Worm (Caenorhabditis elegans) whole organism, mixed stage, embryonic: Measurements from ENCODE around the gene best-18.

Source experiments
- M03D4.4 ChIP-seq: sonication (generic microtip); optimal IDR thresholded peaks from 2 replicates; lab custom pipeline; 2017; ENCODE audit warnings: mild to moderate bottlenecking, missing genetic modification characterization, missing compliant biosample characterization
- bed-3 ChIP-seq: fragments of 200-800 bp; sonication (Bioruptor generic); optimal IDR thresholded peaks from 3 replicates; lab custom pipeline; 2018; ENCODE audit warnings: mild to moderate bottlenecking, missing genetic modification characterization, moderate library complexity, missing compliant biosample characterization
- blmp-1 ChIP-seq: fragments of 150-350 bp; optimal IDR thresholded peaks from 2 replicates; lab custom pipeline; 2014; ENCODE audit warnings: missing biosample characterization, missing genetic modification characterization
- ceh-43 ChIP-seq: fragments of 200-800 bp; sonication (Bioruptor generic); optimal IDR thresholded peaks from 2 replicates; lab custom pipeline; 2018; ENCODE audit warnings: mild to moderate bottlenecking, missing genetic modification characterization, moderate library complexity, missing compliant biosample characterization
- ceh-83 ChIP-seq: fragments of 200-800 bp; sonication (Bioruptor generic); optimal IDR thresholded peaks from 2 replicates; lab custom pipeline; 2018; ENCODE audit warnings: mild to moderate bottlenecking, missing genetic modification characterization, missing compliant biosample characterization
- ces-1 ChIP-seq: fragments of 150-350 bp; optimal IDR thresholded peaks from 2 replicates; lab custom pipeline; 2014; ENCODE audit warnings: missing biosample characterization, missing genetic modification reagents, missing genetic modification characterization
- cnd-1 ChIP-seq: fragments of 200-800 bp; sonication (Bioruptor generic); optimal IDR thresholded peaks from 2 replicates; lab custom pipeline; 2018; ENCODE audit warnings: mild to moderate bottlenecking, missing genetic modification characterization, missing compliant biosample characterization
- drap-1 ChIP-seq: fragments of 200-800 bp; sonication (Bioruptor generic); optimal IDR thresholded peaks from 3 replicates; lab custom pipeline; 2018; ENCODE audit warnings: mild to moderate bottlenecking, missing genetic modification characterization, missing compliant biosample characterization
- elt-1 ChIP-seq: sonication (generic microtip); optimal IDR thresholded peaks from 2 replicates; lab custom pipeline; 2017; ENCODE audit warnings: missing genetic modification characterization, mild to moderate bottlenecking, missing compliant biosample characterization, antibody characterized with exemption, moderate library complexity, borderline replicate concordance; ENCODE audit not compliant: insufficient read depth
- elt-3 ChIP-seq: fragments of 150-350 bp; optimal IDR thresholded peaks from 2 replicates; lab custom pipeline; 2014; ENCODE audit warnings: missing biosample characterization, missing genetic modification characterization
- flh-1 ChIP-seq: fragments of 200-800 bp; sonication (Bioruptor generic); optimal IDR thresholded peaks from 2 replicates; lab custom pipeline; 2018; ENCODE audit warnings: mild to moderate bottlenecking, missing genetic modification characterization, moderate library complexity, missing compliant biosample characterization
- ham-2 ChIP-seq: fragments of 200-800 bp; sonication (Bioruptor generic); optimal IDR thresholded peaks from 2 replicates; lab custom pipeline; 2018; ENCODE audit warnings: mild to moderate bottlenecking, missing genetic modification characterization, missing compliant biosample characterization
- hlh-1 ChIP-seq: fragments of 150-350 bp; optimal IDR thresholded peaks from 2 replicates; lab custom pipeline; 2014; ENCODE audit warnings: missing biosample characterization, missing genetic modification reagents, missing genetic modification characterization
- lin-13 ChIP-seq: fragments of 150-350 bp; optimal IDR thresholded peaks from 2 replicates; lab custom pipeline; 2014; ENCODE audit warnings: missing biosample characterization, missing genetic modification characterization
- lin-32 ChIP-seq: fragments of 200-800 bp; sonication (Bioruptor generic); optimal IDR thresholded peaks from 2 replicates; lab custom pipeline; 2018; ENCODE audit warnings: mild to moderate bottlenecking, missing genetic modification characterization, missing compliant biosample characterization
- lsy-2 ChIP-seq: fragments of 150-350 bp; optimal IDR thresholded peaks from 2 replicates; lab custom pipeline; 2014; ENCODE audit warnings: missing biosample characterization, missing genetic modification characterization
- mab-5 ChIP-seq: fragments of 150-350 bp; optimal IDR thresholded peaks from 2 replicates; lab custom pipeline; 2014; ENCODE audit warnings: missing biosample characterization, missing genetic modification characterization
- mep-1 ChIP-seq: fragments of 150-350 bp; optimal IDR thresholded peaks from 2 replicates; lab custom pipeline; 2017; ENCODE audit warnings: missing biosample characterization, missing genetic modification reagents, missing genetic modification characterization, inconsistent platforms
- mls-2 ChIP-seq: sonication (generic microtip); optimal IDR thresholded peaks from 2 replicates; lab custom pipeline; 2016; ENCODE audit warnings: mild to moderate bottlenecking, missing genetic modification characterization, moderate library complexity, missing compliant biosample characterization
- nhr-12 ChIP-seq: fragments of 150-350 bp; optimal IDR thresholded peaks from 2 replicates; lab custom pipeline; 2014; ENCODE audit warnings: missing biosample characterization, missing genetic modification characterization
- nhr-2 ChIP-seq: fragments of 150-350 bp; optimal IDR thresholded peaks from 2 replicates; lab custom pipeline; 2014; ENCODE audit warnings: missing biosample characterization, missing genetic modification characterization
- nhr-237 ChIP-seq: fragments of 150-350 bp; optimal IDR thresholded peaks from 2 replicates; lab custom pipeline; 2014; ENCODE audit warnings: missing biosample characterization, missing genetic modification characterization
- nhr-28 ChIP-seq: fragments of 150-350 bp; optimal IDR thresholded peaks from 2 replicates; lab custom pipeline; 2014; ENCODE audit warnings: missing biosample characterization, missing genetic modification characterization
- nhr-76 ChIP-seq: sonication (generic microtip); optimal IDR thresholded peaks from 2 replicates; lab custom pipeline; 2017; ENCODE audit warnings: missing biosample characterization, missing genetic modification characterization
- sem-2 ChIP-seq: fragments of 200-800 bp; sonication (Bioruptor generic); optimal IDR thresholded peaks from 2 replicates; lab custom pipeline; 2018; ENCODE audit warnings: mild to moderate bottlenecking, missing genetic modification characterization, missing compliant biosample characterization
- snpc-4 ChIP-seq: fragments of 150-350 bp; optimal IDR thresholded peaks from 2 replicates; lab custom pipeline; 2014; ENCODE audit warnings: missing biosample characterization, missing genetic modification characterization
- sptf-1 ChIP-seq: sonication (generic microtip); optimal IDR thresholded peaks from 2 replicates; lab custom pipeline; 2017; ENCODE audit warnings: mild to moderate bottlenecking, missing genetic modification characterization, moderate library complexity, missing compliant biosample characterization
- tbx-8 ChIP-seq: fragments of 200-800 bp; sonication (Bioruptor generic); optimal IDR thresholded peaks from 2 replicates; lab custom pipeline; 2018; ENCODE audit warnings: mild to moderate bottlenecking, missing genetic modification characterization, moderate library complexity, missing compliant biosample characterization
- unc-120 ChIP-seq: sonication (generic microtip); optimal IDR thresholded peaks from 2 replicates; lab custom pipeline; 2017; ENCODE audit warnings: missing genetic modification characterization, missing compliant biosample characterization; ENCODE audit not compliant: poor library complexity, severe bottlenecking
- unc-39 ChIP-seq: fragments of 150-350 bp; optimal IDR thresholded peaks from 2 replicates; lab custom pipeline; 2014; ENCODE audit warnings: missing biosample characterization, missing genetic modification characterization
- unc-62 ChIP-seq: fragments of 150-350 bp; optimal IDR thresholded peaks from 2 replicates; lab custom pipeline; 2014; ENCODE audit warnings: missing biosample characterization, missing genetic modification reagents, missing genetic modification characterization
- zip-8 ChIP-seq: fragments of 150-350 bp; optimal IDR thresholded peaks from 2 replicates; lab custom pipeline; 2014; ENCODE audit warnings: missing biosample characterization, missing genetic modification characterization
- ztf-11 ChIP-seq: fragments of 150-350 bp; optimal IDR thresholded peaks from 2 replicates; lab custom pipeline; 2014; ENCODE audit warnings: missing biosample characterization, missing genetic modification characterization

best-18 gene

DNA sequence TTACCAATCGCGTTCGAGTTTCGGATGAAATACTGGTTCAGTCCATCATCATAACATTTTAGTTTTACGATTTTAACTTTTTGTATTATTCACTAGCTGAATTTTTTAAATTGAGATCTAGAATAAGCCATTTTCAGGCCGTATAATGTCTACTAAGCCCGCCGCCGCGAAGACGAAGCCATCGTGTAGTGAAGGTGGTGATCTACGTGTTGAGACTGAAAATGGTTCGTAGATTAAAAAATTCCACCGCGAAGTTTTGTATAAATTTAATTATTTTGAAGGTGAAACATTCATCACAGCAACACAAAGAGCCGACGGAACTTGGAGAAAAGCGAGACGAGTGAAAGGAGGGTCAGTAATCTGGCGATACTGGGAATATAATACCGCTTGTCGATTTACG lies 2.5 kb upstream of the best-18 start, which contains the start of gene T20G5.9:
Gene T20G5.9 (plus strand): TSS at position 138 of the 400 bp plus-strand sequence.
- no peak for TF ChIP-seq ces-1
- no peak for TF ChIP-seq zip-8 (tag; lab: Kevin White, UChicago)
- TF ChIP-seq nhr-28 (tag; lab: Kevin White, UChicago), result no peak
- TF ChIP-seq ceh-43 (GFP tag; lab: Kevin White, UChicago), result no peak
- TF ChIP-seq lin-13 (tag; lab: Kevin White, UChicago), result no peak
- no peak for TF ChIP-seq ceh-83
- no peak for TF ChIP-seq cnd-1
- no peak for TF ChIP-seq nhr-76 (tag; lab: Kevin White, UChicago)
- no peak for TF ChIP-seq sem-2 (GFP tag; lab: Kevin White, UChicago)
- no peak for TF ChIP-seq unc-62
- no peak for TF ChIP-seq snpc-4 (tag; lab: Kevin White, UChicago)
- TF ChIP-seq nhr-237 (tag; lab: Kevin White, UChicago), result no peak
- no peak for TF ChIP-seq blmp-1 (tag; lab: Kevin White, UChicago)
- TF ChIP-seq hlh-1 (tag; lab: Kevin White, UChicago), result no peak

DNA sequence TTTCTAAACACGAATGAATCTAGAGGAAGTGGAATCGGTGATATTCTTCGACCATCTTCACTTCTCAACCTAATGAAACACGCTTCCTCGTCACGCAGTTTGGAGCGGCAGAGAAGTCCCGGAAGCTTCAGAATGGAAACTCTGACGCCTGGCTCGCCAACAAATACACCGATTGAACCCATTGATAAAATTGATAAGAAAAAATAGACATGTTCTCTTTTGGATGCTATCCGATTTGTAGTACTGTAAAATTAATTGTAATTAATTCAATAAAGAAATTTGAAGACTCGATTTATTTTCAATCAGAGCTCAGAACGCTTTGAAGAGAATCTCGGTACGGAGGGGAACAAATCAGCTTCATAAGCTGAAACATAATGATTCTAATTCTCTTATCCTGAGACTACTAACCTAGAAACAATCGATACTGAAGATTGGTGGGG lies 2.4 kb downstream of the best-18 start:
- TF ChIP-seq snpc-4 (tag; lab: Kevin White, UChicago), result no peak
- no peak for TF ChIP-seq lin-13 (tag; lab: Kevin White, UChicago)
- no peak for TF ChIP-seq M03D4.4
- no peak for TF ChIP-seq nhr-12 (tag; lab: Kevin White, UChicago)
- TF ChIP-seq zip-8 (tag; lab: Kevin White, UChicago), result no peak
- no peak for TF ChIP-seq flh-1 (GFP tag; lab: Kevin White, UChicago)
- no peak for TF ChIP-seq tbx-8
- TF ChIP-seq sptf-1 (tag; lab: Kevin White, UChicago), result no peak
- no peak for TF ChIP-seq nhr-2 (tag; lab: Kevin White, UChicago)
- TF ChIP-seq mls-2 (tag; lab: Kevin White, UChicago), result no peak
- no peak for TF ChIP-seq ceh-43 (GFP tag; lab: Kevin White, UChicago)
- TF ChIP-seq drap-1 (GFP tag; lab: Kevin White, UChicago), result no peak
- TF ChIP-seq ztf-11, result no peak
- TF ChIP-seq unc-120 (tag; lab: Kevin White, UChicago), result no peak
- TF ChIP-seq unc-39, result no peak

DNA sequence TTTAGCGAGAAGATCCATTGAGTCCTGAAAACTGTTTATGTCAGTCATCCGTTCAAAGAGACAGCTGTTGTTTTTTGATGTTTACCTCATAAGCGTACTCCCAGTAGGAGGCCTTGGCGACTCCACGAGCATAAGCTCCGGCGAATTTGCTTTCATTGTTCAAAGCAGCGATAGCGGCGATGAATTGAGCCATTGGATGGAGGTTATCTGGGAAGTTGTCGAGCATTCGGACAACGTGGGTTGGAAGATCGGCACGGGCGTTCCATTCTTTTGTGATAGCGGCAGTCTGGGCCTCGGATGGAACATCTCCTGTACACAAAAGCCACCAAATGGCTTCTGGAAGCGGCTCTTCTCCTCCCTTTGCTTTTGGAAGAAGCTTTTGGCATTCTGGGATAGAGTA lies 3.7 kb downstream of the best-18 start:
- no peak for TF ChIP-seq ces-1
- no peak for TF ChIP-seq ceh-43 (GFP tag; lab: Kevin White, UChicago)
- TF ChIP-seq ztf-11, result no peak
- no peak for TF ChIP-seq elt-1 (tag; lab: Kevin White, UChicago)
- no peak for TF ChIP-seq mep-1 (tag; lab: Kevin White, UChicago)
- TF ChIP-seq hlh-1 (tag; lab: Kevin White, UChicago), result no peak
- TF ChIP-seq elt-3 (tag; lab: Kevin White, UChicago), result no peak
- TF ChIP-seq unc-39, result no peak
- no peak for TF ChIP-seq nhr-28 (tag; lab: Kevin White, UChicago)
- no peak for TF ChIP-seq nhr-76 (tag; lab: Kevin White, UChicago)
- TF ChIP-seq mab-5 (tag; lab: Kevin White, UChicago), result no peak
- TF ChIP-seq M03D4.4, result no peak
- TF ChIP-seq lin-32 (GFP tag; lab: Kevin White, UChicago), result no peak
- no peak for TF ChIP-seq blmp-1 (tag; lab: Kevin White, UChicago)
- TF ChIP-seq sptf-1 (tag; lab: Kevin White, UChicago), result no peak
- no peak for TF ChIP-seq cnd-1
- no peak for TF ChIP-seq snpc-4 (tag; lab: Kevin White, UChicago)
- no peak for TF ChIP-seq ham-2 (GFP tag; lab: Kevin White, UChicago)
- TF ChIP-seq nhr-2 (tag; lab: Kevin White, UChicago), result no peak
- no peak for TF ChIP-seq flh-1 (GFP tag; lab: Kevin White, UChicago)

DNA sequence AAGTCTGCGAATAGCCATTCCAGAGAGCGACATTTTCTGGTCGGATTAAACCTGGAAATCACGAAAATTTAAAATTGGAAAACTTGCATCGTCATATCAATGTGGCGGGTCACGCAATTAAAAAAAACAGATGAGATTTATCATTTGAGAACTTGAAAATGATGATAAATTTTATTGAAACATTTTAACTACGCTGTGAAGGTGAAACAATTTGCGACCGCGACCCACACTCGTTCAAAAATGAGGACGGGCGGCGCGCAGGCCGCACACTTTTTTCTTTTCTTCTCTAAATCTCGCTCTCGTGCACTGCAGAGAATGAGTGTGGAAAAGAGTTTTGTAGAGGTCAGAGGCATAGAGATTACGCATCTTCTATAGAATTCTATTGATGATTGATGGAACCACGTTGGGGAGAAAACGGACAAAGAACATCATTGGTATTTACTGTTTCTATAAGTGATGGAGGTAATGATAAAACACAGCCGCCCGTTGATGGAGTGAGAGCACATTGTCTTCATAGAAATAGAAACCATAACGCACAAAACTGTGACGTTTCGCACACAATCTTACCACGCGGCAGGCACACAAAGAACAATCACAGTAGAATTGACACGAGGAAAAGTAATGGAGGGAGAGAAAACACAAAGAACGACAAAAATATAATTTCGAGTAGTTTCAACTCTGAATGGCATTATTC lies 4.5 kb downstream of the best-18 start, which contains the start of gene cts-1:
Gene cts-1 (minus strand): TSS at position 51 of the 694 bp plus-strand sequence.
- TF ChIP-seq nhr-12 (tag; lab: Kevin White, UChicago) (no peak), M03D4.4 (peak; percentile 42), mep-1 (tag; lab: Kevin White, UChicago) (peak; percentile 49), unc-120 (tag; lab: Kevin White, UChicago) (peak; percentile 58), flh-1 (GFP tag; lab: Kevin White, UChicago) (no peak), bed-3 (GFP tag; lab: Kevin White, UChicago) (no peak), hlh-1 (tag; lab: Kevin White, UChicago) (peak; percentile 23), mls-2 (tag; lab: Kevin White, UChicago) (no peak), drap-1 (GFP tag; lab: Kevin White, UChicago) (no peak), ces-1 (peak; percentile 23), lin-13 (tag; lab: Kevin White, UChicago) (peak; percentile 2), lsy-2 (peak; percentile 76), sptf-1 (tag; lab: Kevin White, UChicago) (peak; percentile 40), zip-8 (tag; lab: Kevin White, UChicago) (no peak), nhr-237 (tag; lab: Kevin White, UChicago) (peak; percentile 46), elt-1 (tag; lab: Kevin White, UChicago) (no peak), lin-32 (GFP tag; lab: Kevin White, UChicago) (no peak), unc-62 (peak; percentile 53), ham-2 (GFP tag; lab: Kevin White, UChicago) (no peak), blmp-1 (tag; lab: Kevin White, UChicago) (no peak)
